Fruit fly (Drosophila melanogaster): Measurements from ENCODE around the gene Recs1.

DNA sequence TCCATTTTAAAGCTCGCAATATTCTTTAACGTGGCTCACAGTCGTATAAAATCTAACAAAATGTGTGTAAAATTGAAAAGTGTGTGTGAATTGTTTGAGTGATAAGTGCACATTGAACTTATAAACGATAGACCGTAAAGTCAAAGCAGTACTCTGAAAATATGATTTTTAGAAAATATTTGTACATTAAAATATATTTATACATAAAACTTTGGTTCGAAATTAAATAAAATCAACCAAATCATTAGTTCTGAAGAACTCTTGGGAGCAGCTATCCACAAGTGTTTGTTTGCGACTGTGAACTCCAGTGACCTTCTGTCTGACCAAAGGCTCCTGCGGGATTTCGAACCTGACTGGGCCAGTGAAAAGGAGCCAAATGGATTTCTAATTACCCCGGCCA, 6.5 kb upstream of the Recs1 start, which contains the start of gene CG31327:
- no peak for TF ChIP-seq CG8478 (optimal IDR thresholded peaks at IDR 0.05)
- TF ChIP-seq CTCF (optimal IDR thresholded peaks at IDR 0.05): no peak
